Fruit fly (Drosophila melanogaster): ENCODE results near the gene CG7341.

- TF ChIP-seq Xbp1 (GFP tag; optimal IDR thresholded peaks at IDR 0.05) (no peak), Nf-YA (GFP tag; IDR thresholded peaks at IDR 0.05) (no peak), CG8290 (GFP tag; optimal IDR thresholded peaks at IDR 0.05) (no peak), CG8290 (tag; optimal IDR thresholded peaks at IDR 0.05) (no peak), tll (GFP tag; optimal IDR thresholded peaks at IDR 0.05) (no peak), bsh (GFP tag; optimal IDR thresholded peaks at IDR 0.05) (no peak), E2f1 (GFP tag; IDR thresholded peaks at IDR 0.05) (no peak), btn (GFP tag; optimal IDR thresholded peaks at IDR 0.05) (no peak), CG16815 (GFP tag; optimal IDR thresholded peaks at IDR 0.05) (no peak)
Measured at dm6 chr3L:18146833-18147232, 34.1 kb downstream of the CG7341 start.

Data from whole organism, embryonic.